Worm (Caenorhabditis elegans) whole organism, mixed stage, embryonic: ENCODE results near the gene him-10.

ENCODE experiments used
- M03D4.4 ChIP-seq: sonication (generic microtip); optimal IDR thresholded peaks from 2 replicates; lab custom pipeline; 2017; ENCODE audit warnings: mild to moderate bottlenecking, missing genetic modification characterization, missing compliant biosample characterization
- bed-3 ChIP-seq: fragments of 200-800 bp; sonication (Bioruptor generic); optimal IDR thresholded peaks from 3 replicates; lab custom pipeline; 2018; ENCODE audit warnings: mild to moderate bottlenecking, missing genetic modification characterization, moderate library complexity, missing compliant biosample characterization
- blmp-1 ChIP-seq: fragments of 150-350 bp; optimal IDR thresholded peaks from 2 replicates; lab custom pipeline; 2014; ENCODE audit warnings: missing biosample characterization, missing genetic modification characterization
- ceh-39 ChIP-seq: fragments of 150-350 bp; optimal IDR thresholded peaks from 2 replicates; lab custom pipeline; 2014; ENCODE audit warnings: missing biosample characterization, missing genetic modification characterization
- ceh-43 ChIP-seq: fragments of 200-800 bp; sonication (Bioruptor generic); optimal IDR thresholded peaks from 2 replicates; lab custom pipeline; 2018; ENCODE audit warnings: mild to moderate bottlenecking, missing genetic modification characterization, moderate library complexity, missing compliant biosample characterization
- ceh-83 ChIP-seq: fragments of 200-800 bp; sonication (Bioruptor generic); optimal IDR thresholded peaks from 2 replicates; lab custom pipeline; 2018; ENCODE audit warnings: mild to moderate bottlenecking, missing genetic modification characterization, missing compliant biosample characterization
- ces-1 ChIP-seq: fragments of 150-350 bp; optimal IDR thresholded peaks from 2 replicates; lab custom pipeline; 2014; ENCODE audit warnings: missing biosample characterization, missing genetic modification reagents, missing genetic modification characterization
- cnd-1 ChIP-seq: fragments of 200-800 bp; sonication (Bioruptor generic); optimal IDR thresholded peaks from 2 replicates; lab custom pipeline; 2018; ENCODE audit warnings: mild to moderate bottlenecking, missing genetic modification characterization, missing compliant biosample characterization
- drap-1 ChIP-seq: fragments of 200-800 bp; sonication (Bioruptor generic); optimal IDR thresholded peaks from 3 replicates; lab custom pipeline; 2018; ENCODE audit warnings: mild to moderate bottlenecking, missing genetic modification characterization, missing compliant biosample characterization
- elt-1 ChIP-seq: sonication (generic microtip); optimal IDR thresholded peaks from 2 replicates; lab custom pipeline; 2017; ENCODE audit warnings: missing genetic modification characterization, mild to moderate bottlenecking, missing compliant biosample characterization, antibody characterized with exemption, moderate library complexity, borderline replicate concordance; ENCODE audit not compliant: insufficient read depth
- elt-3 ChIP-seq: fragments of 150-350 bp; optimal IDR thresholded peaks from 2 replicates; lab custom pipeline; 2014; ENCODE audit warnings: missing biosample characterization, missing genetic modification characterization
- flh-1 ChIP-seq: fragments of 200-800 bp; sonication (Bioruptor generic); optimal IDR thresholded peaks from 2 replicates; lab custom pipeline; 2018; ENCODE audit warnings: mild to moderate bottlenecking, missing genetic modification characterization, moderate library complexity, missing compliant biosample characterization
- ham-2 ChIP-seq: fragments of 200-800 bp; sonication (Bioruptor generic); optimal IDR thresholded peaks from 2 replicates; lab custom pipeline; 2018; ENCODE audit warnings: mild to moderate bottlenecking, missing genetic modification characterization, missing compliant biosample characterization
- hlh-1 ChIP-seq: fragments of 150-350 bp; optimal IDR thresholded peaks from 2 replicates; lab custom pipeline; 2014; ENCODE audit warnings: missing biosample characterization, missing genetic modification reagents, missing genetic modification characterization
- lin-13 ChIP-seq: fragments of 150-350 bp; optimal IDR thresholded peaks from 2 replicates; lab custom pipeline; 2014; ENCODE audit warnings: missing biosample characterization, missing genetic modification characterization
- lsy-2 ChIP-seq: fragments of 150-350 bp; optimal IDR thresholded peaks from 2 replicates; lab custom pipeline; 2014; ENCODE audit warnings: missing biosample characterization, missing genetic modification characterization
- mab-5 ChIP-seq: fragments of 150-350 bp; optimal IDR thresholded peaks from 2 replicates; lab custom pipeline; 2014; ENCODE audit warnings: missing biosample characterization, missing genetic modification characterization
- mep-1 ChIP-seq: fragments of 150-350 bp; optimal IDR thresholded peaks from 2 replicates; lab custom pipeline; 2017; ENCODE audit warnings: missing biosample characterization, missing genetic modification reagents, missing genetic modification characterization, inconsistent platforms
- mls-2 ChIP-seq: sonication (generic microtip); optimal IDR thresholded peaks from 2 replicates; lab custom pipeline; 2016; ENCODE audit warnings: mild to moderate bottlenecking, missing genetic modification characterization, moderate library complexity, missing compliant biosample characterization
- nhr-12 ChIP-seq: fragments of 150-350 bp; optimal IDR thresholded peaks from 2 replicates; lab custom pipeline; 2014; ENCODE audit warnings: missing biosample characterization, missing genetic modification characterization
- nhr-2 ChIP-seq: fragments of 150-350 bp; optimal IDR thresholded peaks from 2 replicates; lab custom pipeline; 2014; ENCODE audit warnings: missing biosample characterization, missing genetic modification characterization
- nhr-237 ChIP-seq: fragments of 150-350 bp; optimal IDR thresholded peaks from 2 replicates; lab custom pipeline; 2014; ENCODE audit warnings: missing biosample characterization, missing genetic modification characterization
- nhr-28 ChIP-seq: fragments of 150-350 bp; optimal IDR thresholded peaks from 2 replicates; lab custom pipeline; 2014; ENCODE audit warnings: missing biosample characterization, missing genetic modification characterization
- nhr-76 ChIP-seq: sonication (generic microtip); optimal IDR thresholded peaks from 2 replicates; lab custom pipeline; 2017; ENCODE audit warnings: missing biosample characterization, missing genetic modification characterization
- pha-4 ChIP-seq: fragments of 150-350 bp; optimal IDR thresholded peaks from 2 replicates; lab custom pipeline; 2018; ENCODE audit warnings: missing biosample characterization, missing genetic modification reagents, missing genetic modification characterization
- sem-2 ChIP-seq: fragments of 200-800 bp; sonication (Bioruptor generic); optimal IDR thresholded peaks from 2 replicates; lab custom pipeline; 2018; ENCODE audit warnings: mild to moderate bottlenecking, missing genetic modification characterization, missing compliant biosample characterization
- sptf-1 ChIP-seq: sonication (generic microtip); optimal IDR thresholded peaks from 2 replicates; lab custom pipeline; 2017; ENCODE audit warnings: mild to moderate bottlenecking, missing genetic modification characterization, moderate library complexity, missing compliant biosample characterization
- tbx-8 ChIP-seq: fragments of 200-800 bp; sonication (Bioruptor generic); optimal IDR thresholded peaks from 2 replicates; lab custom pipeline; 2018; ENCODE audit warnings: mild to moderate bottlenecking, missing genetic modification characterization, moderate library complexity, missing compliant biosample characterization
- unc-120 ChIP-seq: sonication (generic microtip); optimal IDR thresholded peaks from 2 replicates; lab custom pipeline; 2017; ENCODE audit warnings: missing genetic modification characterization, missing compliant biosample characterization; ENCODE audit not compliant: poor library complexity, severe bottlenecking
- unc-39 ChIP-seq: fragments of 150-350 bp; optimal IDR thresholded peaks from 2 replicates; lab custom pipeline; 2014; ENCODE audit warnings: missing biosample characterization, missing genetic modification characterization
- zip-8 ChIP-seq: fragments of 150-350 bp; optimal IDR thresholded peaks from 2 replicates; lab custom pipeline; 2014; ENCODE audit warnings: missing biosample characterization, missing genetic modification characterization
- ztf-11 ChIP-seq: fragments of 150-350 bp; optimal IDR thresholded peaks from 2 replicates; lab custom pipeline; 2014; ENCODE audit warnings: missing biosample characterization, missing genetic modification characterization

him-10 gene

ce11 chrIII:5782080-5782479 is 21.0 kb upstream of the him-10 start:
- no peak for TF ChIP-seq nhr-28
- TF ChIP-seq hlh-1 (tag; lab: Kevin White, UChicago): no peak
- TF ChIP-seq drap-1 (GFP tag; lab: Kevin White, UChicago): no peak
- TF ChIP-seq nhr-76 (tag; lab: Kevin White, UChicago): no peak
- no peak for TF ChIP-seq bed-3 (GFP tag; lab: Kevin White, UChicago)
- no peak for TF ChIP-seq sptf-1 (tag; lab: Kevin White, UChicago)
- TF ChIP-seq tbx-8 (GFP tag; lab: Kevin White, UChicago): no peak
- TF ChIP-seq pha-4: no peak
- TF ChIP-seq cnd-1 (tag; lab: Kevin White, UChicago): no peak
- TF ChIP-seq unc-39 (tag; lab: Kevin White, UChicago): no peak
- TF ChIP-seq lin-13 (tag; lab: Kevin White, UChicago): no peak
- TF ChIP-seq ces-1 (GFP tag; lab: Kevin White, UChicago): no peak
- no peak for TF ChIP-seq nhr-12 (tag; lab: Kevin White, UChicago)
- no peak for TF ChIP-seq M03D4.4
- no peak for TF ChIP-seq ceh-83 (GFP tag; lab: Kevin White, UChicago)
- no peak for TF ChIP-seq ztf-11 (tag; lab: Kevin White, UChicago)
- TF ChIP-seq unc-120 (tag; lab: Kevin White, UChicago): no peak
- TF ChIP-seq ceh-43: no peak
- no peak for TF ChIP-seq ham-2 (GFP tag; lab: Kevin White, UChicago)
- no peak for TF ChIP-seq nhr-2 (tag; lab: Kevin White, UChicago)

ce11 chrIII:5785273-5785929 is 17.7 kb upstream of the him-10 start, which contains the start of gene Y37B11A.3:
Y37B11A.3 (minus strand) TSS chrIII:5785323.
- TF ChIP-seq elt-3 (tag; lab: Kevin White, UChicago): no peak
- peak; percentile 47 for TF ChIP-seq pha-4
- no peak for TF ChIP-seq tbx-8 (GFP tag; lab: Kevin White, UChicago)
- TF ChIP-seq mep-1: peak; percentile 17
- no peak for TF ChIP-seq mls-2 (tag; lab: Kevin White, UChicago)
- peak; percentile 32 for TF ChIP-seq nhr-237 (tag; lab: Kevin White, UChicago)
- TF ChIP-seq unc-120 (tag; lab: Kevin White, UChicago): peak; percentile 99
- TF ChIP-seq lsy-2 (tag; lab: Kevin White, UChicago): peak; percentile 38
- TF ChIP-seq ces-1 (GFP tag; lab: Kevin White, UChicago): peak; percentile 54
- TF ChIP-seq lin-13 (tag; lab: Kevin White, UChicago): peak; percentile 53
- no peak for TF ChIP-seq unc-39 (tag; lab: Kevin White, UChicago)
- no peak for TF ChIP-seq flh-1 (GFP tag; lab: Kevin White, UChicago)
- TF ChIP-seq hlh-1 (tag; lab: Kevin White, UChicago): no peak
- TF ChIP-seq nhr-76 (tag; lab: Kevin White, UChicago): no peak
- TF ChIP-seq, all 35 proteins: peak for 7

ce11 chrIII:5790550-5790949 is 12.5 kb upstream of the him-10 start, which contains the start of gene rev-3:
rev-3 (minus strand) TSS chrIII:5790650.
- TF ChIP-seq sptf-1 (tag; lab: Kevin White, UChicago) (no peak), flh-1 (GFP tag; lab: Kevin White, UChicago) (no peak), blmp-1 (tag; lab: Kevin White, UChicago) (no peak), nhr-76 (tag; lab: Kevin White, UChicago) (no peak), ces-1 (GFP tag; lab: Kevin White, UChicago) (no peak), sem-2 (GFP tag; lab: Kevin White, UChicago) (no peak), unc-120 (tag; lab: Kevin White, UChicago) (no peak), elt-3 (tag; lab: Kevin White, UChicago) (no peak), mls-2 (tag; lab: Kevin White, UChicago) (no peak), nhr-2 (tag; lab: Kevin White, UChicago) (no peak)

ce11 chrIII:5794982-5795381 is 8.1 kb upstream of the him-10 start:
- TF ChIP-seq mab-5 (no peak), zip-8 (tag; lab: Kevin White, UChicago) (peak; percentile 52), nhr-2 (tag; lab: Kevin White, UChicago) (peak; percentile 97)

- no peak for TF ChIP-seq drap-1 (GFP tag; lab: Kevin White, UChicago)
- no peak for TF ChIP-seq elt-1 (tag; lab: Kevin White, UChicago)
- TF ChIP-seq hlh-1 (tag; lab: Kevin White, UChicago): no peak
- no peak for TF ChIP-seq bed-3 (GFP tag; lab: Kevin White, UChicago)
- no peak for TF ChIP-seq elt-3 (tag; lab: Kevin White, UChicago)
- TF ChIP-seq ces-1 (GFP tag; lab: Kevin White, UChicago): no peak
- TF ChIP-seq lsy-2 (tag; lab: Kevin White, UChicago): no peak
- no peak for TF ChIP-seq blmp-1 (tag; lab: Kevin White, UChicago)
- no peak for TF ChIP-seq unc-39 (tag; lab: Kevin White, UChicago)
- TF ChIP-seq nhr-76 (tag; lab: Kevin White, UChicago): no peak
- no peak for TF ChIP-seq ceh-39 (tag; lab: Kevin White, UChicago)
- no peak for TF ChIP-seq mep-1
- TF ChIP-seq, all 35 proteins: peak for 0
Observed at ce11 chrIII:5798747-5799146, 4.3 kb upstream of the him-10 start, which contains the start of gene ceh-10. ceh-10 (plus strand) TSS chrIII:5799047.
